Worm (Caenorhabditis elegans) whole organism, L4 larva: ENCODE data around the gene rle-1.

ENCODE experiments used
- D1046.2 ChIP-seq: fragments of 200-800 bp; sonication (Bioruptor generic); IDR thresholded peaks from 2 replicates; pipeline ENCODE4 v1.3.6; 2022; ENCODE audit warnings: missing genetic modification characterization, missing compliant biosample characterization
- F10B5.3 ChIP-seq: sonication (generic microtip); optimal IDR thresholded peaks from 2 replicates; lab custom pipeline; 2016; ENCODE audit warnings: mild to moderate bottlenecking, missing genetic modification characterization, missing compliant biosample characterization
- F26F4.8 ChIP-seq: fragments of 200-800 bp; sonication (Bioruptor generic); conservative IDR thresholded peaks from 2 replicates; pipeline ENCODE4 v1.3.6; 2022; ENCODE audit warnings: missing genetic modification characterization, missing compliant biosample characterization
- F49E8.2 ChIP-seq: sonication (generic microtip); optimal IDR thresholded peaks from 2 replicates; lab custom pipeline; 2016; ENCODE audit warnings: missing compliant biosample characterization, mild to moderate bottlenecking, missing genetic modification characterization, borderline replicate concordance
- R02D3.7 ChIP-seq: fragments of 150-350 bp; sonication (generic microtip); optimal IDR thresholded peaks from 3 replicates; lab custom pipeline; 2014; ENCODE audit warnings: missing biosample characterization, missing genetic modification characterization
- T26A8.4 ChIP-seq: fragments of 200-800 bp; sonication (Bioruptor generic); IDR thresholded peaks from 2 replicates; pipeline ENCODE4 v1.3.6; 2022; ENCODE audit warnings: missing genetic modification characterization, missing compliant biosample characterization
- Y105C5A.15 ChIP-seq: fragments of 200-800 bp; sonication (Bioruptor generic); IDR thresholded peaks from 2 replicates; pipeline ENCODE4 v1.3.6; 2022; ENCODE audit warnings: missing genetic modification characterization, missing compliant biosample characterization
- Y48G9A.11 ChIP-seq: fragments of 200-800 bp; sonication (Bioruptor generic); IDR thresholded peaks from 2 replicates; pipeline ENCODE4 v1.3.6; 2022; ENCODE audit warnings: missing genetic modification reagents, missing genetic modification characterization, missing compliant biosample characterization
- Y5F2A.4 ChIP-seq: fragments of 200-800 bp; sonication (Bioruptor generic); optimal IDR thresholded peaks from 2 replicates; lab custom pipeline; 2018; ENCODE audit warnings: mild to moderate bottlenecking, missing genetic modification characterization, missing compliant biosample characterization
- Y75B8A.6 ChIP-seq: fragments of 200-800 bp; sonication (Bioruptor generic); IDR thresholded peaks from 2 replicates; pipeline ENCODE4 v1.3.6; 2022; ENCODE audit warnings: missing genetic modification reagents, missing genetic modification characterization, missing compliant biosample characterization
- aha-1 ChIP-seq: fragments of 150-350 bp; peaks from one replicate; lab custom pipeline; 2014; ENCODE audit warnings: missing biosample characterization, missing genetic modification characterization
- ama-1 ChIP-seq: fragments of 150-350 bp; optimal IDR thresholded peaks from 2 replicates; lab custom pipeline; 2014; ENCODE audit warnings: inconsistent platforms, mixed read lengths
- arid-1 ChIP-seq: fragments of 200-800 bp; sonication (Bioruptor generic); conservative IDR thresholded peaks from 2 replicates; pipeline ENCODE4 v1.3.6; 2022; ENCODE audit warnings: missing genetic modification reagents, missing genetic modification characterization, missing compliant biosample characterization
- ceh-20 ChIP-seq: fragments of 200-800 bp; sonication (Bioruptor generic); IDR thresholded peaks from 2 replicates; pipeline ENCODE4 v1.3.6; 2022; ENCODE audit warnings: missing genetic modification reagents, missing genetic modification characterization, missing compliant biosample characterization
- ceh-28 ChIP-seq: fragments of 150-350 bp; optimal IDR thresholded peaks from 2 replicates; lab custom pipeline; 2014; ENCODE audit warnings: missing biosample characterization, missing genetic modification reagents, missing genetic modification characterization
- ceh-32 ChIP-seq: sonication (generic microtip); optimal IDR thresholded peaks from 2 replicates; lab custom pipeline; 2016; ENCODE audit warnings: mild to moderate bottlenecking, missing genetic modification characterization, missing compliant biosample characterization; ENCODE audit not compliant: poor library complexity
- daf-8 ChIP-seq: fragments of 200-800 bp; sonication (Bioruptor generic); IDR thresholded peaks from 2 replicates; pipeline ENCODE4 v1.3.6; 2022; ENCODE audit warnings: missing genetic modification characterization, missing compliant biosample characterization
- dmd-8 ChIP-seq: fragments of 200-800 bp; sonication (Bioruptor generic); IDR thresholded peaks from 2 replicates; pipeline ENCODE4 v1.3.6; 2022; ENCODE audit warnings: missing genetic modification characterization, missing compliant biosample characterization
- dmd-9 ChIP-seq: fragments of 200-800 bp; sonication (Bioruptor generic); IDR thresholded peaks from 2 replicates; pipeline ENCODE4 v1.3.6; 2022; ENCODE audit warnings: missing genetic modification reagents, missing genetic modification characterization, missing compliant biosample characterization
- dpl-1 ChIP-seq: fragments of 150-350 bp; optimal IDR thresholded peaks from 2 replicates; lab custom pipeline; 2014; ENCODE audit warnings: missing biosample characterization, missing genetic modification reagents, missing genetic modification characterization
- fos-1 ChIP-seq: fragments of 150-350 bp; optimal IDR thresholded peaks from 2 replicates; lab custom pipeline; 2014; ENCODE audit warnings: missing biosample characterization, missing genetic modification characterization
- gei-8 ChIP-seq: fragments of 200-800 bp; sonication (Bioruptor generic); optimal IDR thresholded peaks from 2 replicates; lab custom pipeline; 2018; ENCODE audit warnings: mild to moderate bottlenecking, missing genetic modification characterization, missing compliant biosample characterization
- hlh-30 ChIP-seq: sonication (generic microtip); optimal IDR thresholded peaks from 2 replicates; lab custom pipeline; 2017; ENCODE audit warnings: antibody characterized with exemption, mild to moderate bottlenecking, missing genetic modification characterization, missing compliant biosample characterization; ENCODE audit not compliant: insufficient read depth
- jun-1 ChIP-seq: fragments of 150-350 bp; optimal IDR thresholded peaks from 2 replicates; lab custom pipeline; 2014; ENCODE audit warnings: missing biosample characterization, missing genetic modification reagents, missing genetic modification characterization
- lim-7 ChIP-seq: fragments of 200-800 bp; sonication (Bioruptor generic); IDR thresholded peaks from 2 replicates; pipeline ENCODE4 v1.3.6; 2022; ENCODE audit warnings: missing genetic modification characterization, missing compliant biosample characterization
- lin-1 ChIP-seq: fragments of 200-800 bp; sonication (Bioruptor generic); IDR thresholded peaks from 2 replicates; pipeline ENCODE4 v1.3.6; 2022; ENCODE audit warnings: missing genetic modification reagents, missing genetic modification characterization, missing compliant biosample characterization
- lin-13 ChIP-seq: fragments of 150-350 bp; optimal IDR thresholded peaks from 2 replicates; lab custom pipeline; 2014; ENCODE audit warnings: missing biosample characterization, missing genetic modification reagents, missing genetic modification characterization
- lin-29 ChIP-seq: fragments of 200-800 bp; sonication (Bioruptor generic); IDR thresholded peaks from 2 replicates; pipeline ENCODE4 v1.3.6; 2022; ENCODE audit warnings: missing genetic modification reagents, missing genetic modification characterization, missing compliant biosample characterization
- lin-39 ChIP-seq: fragments of 150-350 bp; optimal IDR thresholded peaks from 2 replicates; lab custom pipeline; 2014; ENCODE audit warnings: missing biosample characterization, missing genetic modification reagents, missing genetic modification characterization
- lsy-2 ChIP-seq, 2 experiments: fragments of 150-350 bp in 1 of 2; sonication (generic microtip) in 1 of 2; optimal IDR thresholded peaks; 2 replicates each; lab custom pipeline; 2014 to 2017; ENCODE audit warnings: missing biosample characterization in 2 of 2, missing genetic modification characterization in 2 of 2
- madf-5 ChIP-seq, 2 experiments: fragments of 200-800 bp; sonication (Bioruptor generic); IDR thresholded peaks; 2 replicates each; pipeline ENCODE4 v1.3.6; 2022; ENCODE audit warnings: missing compliant biosample characterization in 2 of 2, missing genetic modification characterization in 2 of 2
- madf-9 ChIP-seq: fragments of 200-800 bp; sonication (Bioruptor generic); conservative IDR thresholded peaks from 2 replicates; pipeline ENCODE4 v1.3.6; 2022; ENCODE audit warnings: missing genetic modification reagents, missing genetic modification characterization, missing compliant biosample characterization
- mep-1 ChIP-seq: fragments of 150-350 bp; sonication (generic microtip); optimal IDR thresholded peaks from 3 replicates; lab custom pipeline; 2014; ENCODE audit warnings: missing biosample characterization, missing genetic modification characterization
- mxl-2 ChIP-seq: fragments of 200-800 bp; sonication (Bioruptor generic); conservative IDR thresholded peaks from 2 replicates; pipeline ENCODE4 v1.3.6; 2022; ENCODE audit warnings: missing genetic modification reagents, missing genetic modification characterization, missing compliant biosample characterization
- mxl-3 ChIP-seq: fragments of 200-800 bp; sonication (Bioruptor generic); optimal IDR thresholded peaks from 2 replicates; lab custom pipeline; 2018; ENCODE audit warnings: mild to moderate bottlenecking, missing genetic modification characterization, missing compliant biosample characterization
- nhr-10 ChIP-seq: fragments of 150-350 bp; optimal IDR thresholded peaks from 2 replicates; lab custom pipeline; 2014; ENCODE audit warnings: missing biosample characterization, missing genetic modification characterization
- nhr-111 ChIP-seq: fragments of 200-800 bp; sonication (Bioruptor generic); optimal IDR thresholded peaks from 2 replicates; lab custom pipeline; 2018; ENCODE audit warnings: mild to moderate bottlenecking, missing genetic modification characterization, missing compliant biosample characterization
- nhr-28 ChIP-seq: fragments of 150-350 bp; optimal IDR thresholded peaks from 2 replicates; lab custom pipeline; 2014; ENCODE audit warnings: missing biosample characterization, missing genetic modification characterization
- nhr-41 ChIP-seq: fragments of 200-800 bp; sonication (Bioruptor generic); IDR thresholded peaks from 2 replicates; pipeline ENCODE4 v1.3.6; 2022; ENCODE audit warnings: missing genetic modification reagents, missing genetic modification characterization, missing compliant biosample characterization
- nhr-42 ChIP-seq: fragments of 200-800 bp; sonication (Bioruptor generic); IDR thresholded peaks from 2 replicates; pipeline ENCODE4 v1.3.6; 2022; ENCODE audit warnings: missing genetic modification characterization, missing compliant biosample characterization
- php-3 ChIP-seq: fragments of 200-800 bp; sonication (Bioruptor generic); IDR thresholded peaks from 2 replicates; pipeline ENCODE4 v1.3.6; 2022; ENCODE audit warnings: missing genetic modification reagents, missing genetic modification characterization, missing compliant biosample characterization
- pqm-1 ChIP-seq: sonication (generic microtip); optimal IDR thresholded peaks from 2 replicates; lab custom pipeline; 2017; ENCODE audit warnings: missing biosample characterization, missing genetic modification characterization
- rbr-2 ChIP-seq: sonication (generic microtip); optimal IDR thresholded peaks from 2 replicates; lab custom pipeline; 2016; ENCODE audit warnings: missing genotype, missing genetic modification characterization, missing compliant biosample characterization
- saeg-2 ChIP-seq: fragments of 200-800 bp; sonication (Bioruptor generic); IDR thresholded peaks from 2 replicates; pipeline ENCODE4 v1.3.6; 2022; ENCODE audit warnings: missing genetic modification reagents, missing genetic modification characterization, missing compliant biosample characterization
- sdz-12 ChIP-seq: fragments of 200-800 bp; sonication (Bioruptor generic); optimal IDR thresholded peaks from 2 replicates; lab custom pipeline; 2018; ENCODE audit warnings: mild to moderate bottlenecking, missing genetic modification characterization, missing compliant biosample characterization
- snpc-4 ChIP-seq: fragments of 150-350 bp; optimal IDR thresholded peaks from 2 replicates; lab custom pipeline; 2014; ENCODE audit warnings: missing biosample characterization, missing genetic modification characterization
- spr-1 ChIP-seq: sonication (generic microtip); optimal IDR thresholded peaks from 2 replicates; lab custom pipeline; 2016; ENCODE audit warnings: mild to moderate bottlenecking, missing genetic modification characterization, missing compliant biosample characterization
- unc-130 ChIP-seq: sonication (generic microtip); optimal IDR thresholded peaks from 2 replicates; lab custom pipeline; 2016; ENCODE audit warnings: missing genetic modification reagents, missing genetic modification characterization, missing compliant biosample characterization
- zip-2 ChIP-seq: fragments of 150-350 bp; optimal IDR thresholded peaks from 2 replicates; lab custom pipeline; 2014; ENCODE audit warnings: missing biosample characterization, missing genetic modification characterization
- ztf-11 ChIP-seq: fragments of 150-350 bp; optimal IDR thresholded peaks from 2 replicates; lab custom pipeline; 2014; ENCODE audit warnings: missing biosample characterization, missing genetic modification characterization

Gene rle-1

DNA sequence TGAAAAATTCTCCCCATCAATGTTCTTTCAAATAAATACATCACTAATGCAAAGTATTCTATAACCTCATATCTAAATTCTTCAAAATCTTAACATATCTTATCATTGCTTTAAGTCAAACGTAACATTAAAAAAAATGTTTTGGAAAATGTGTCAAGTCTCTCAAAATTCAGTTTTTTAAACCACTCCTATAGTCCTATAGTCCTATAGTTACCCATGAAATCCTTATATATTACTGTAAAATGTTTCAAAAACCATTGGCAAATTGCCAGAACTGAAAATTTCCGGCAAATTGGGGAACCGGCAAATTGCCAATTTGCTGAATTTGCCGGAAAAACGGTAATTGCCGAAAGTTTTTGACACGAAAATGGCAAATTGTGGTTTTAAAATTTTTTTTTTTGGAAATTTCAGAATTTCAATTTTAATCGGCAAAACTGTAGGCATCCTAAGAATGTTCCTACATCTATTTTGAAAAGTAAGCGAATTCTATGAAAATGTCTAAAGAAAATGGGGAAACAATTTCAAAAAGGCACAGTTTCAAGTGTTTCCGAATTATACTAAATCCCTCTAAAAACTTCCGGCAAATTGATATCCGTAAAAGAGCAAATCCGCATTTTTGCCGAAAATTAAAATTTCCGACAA is 31.6 kb upstream of the rle-1 start:
- no peak for TF ChIP-seq nhr-41 (GFP tag; lab: Robert Waterston, UW)
- TF ChIP-seq ama-1 (lab: Kevin White, UChicago) = no peak
- peak; percentile 38 for TF ChIP-seq mep-1 (tag; lab: Kevin White, UChicago)
- peak; percentile 68 for TF ChIP-seq aha-1 (tag; lab: Kevin White, UChicago)
- no peak for TF ChIP-seq dmd-8
- TF ChIP-seq Y105C5A.15 (GFP tag; lab: Robert Waterston, UW) = no peak
- no peak for TF ChIP-seq F26F4.8 (GFP tag; lab: Robert Waterston, UW)
- TF ChIP-seq php-3 = no peak
- no peak for TF ChIP-seq nhr-111 (GFP tag; lab: Kevin White, UChicago)
- TF ChIP-seq R02D3.7 = no peak
- no peak for TF ChIP-seq Y5F2A.4 (GFP tag; lab: Kevin White, UChicago)
- TF ChIP-seq ceh-28 (tag; lab: Kevin White, UChicago) = no peak
- TF ChIP-seq hlh-30 (tag; lab: Kevin White, UChicago) = no peak
- TF ChIP-seq spr-1 (tag; lab: Kevin White, UChicago) = no peak

- TF ChIP-seq pqm-1 (tag; lab: Kevin White, UChicago) (no peak), saeg-2 (GFP tag; lab: Robert Waterston, UW) (no peak), F49E8.2 (no peak), madf-5 (GFP tag; IDR thresholded peaks at IDR 0.05; lab: Robert Waterston, UW) (no peak), dpl-1 (GFP tag; lab: Kevin White, UChicago) (peak; percentile 18), aha-1 (tag; lab: Kevin White, UChicago) (peak; percentile 100), hlh-30 (tag; lab: Kevin White, UChicago) (peak; percentile 40), mxl-3 (GFP tag; lab: Kevin White, UChicago) (no peak), lin-29 (GFP tag; lab: Robert Waterston, UW) (no peak), lim-7 (GFP tag; lab: Robert Waterston, UW) (no peak), ceh-32 (tag; lab: Kevin White, UChicago) (no peak), mxl-2 (GFP tag; lab: Robert Waterston, UW) (no peak), T26A8.4 (GFP tag; lab: Robert Waterston, UW) (no peak), madf-9 (no peak), nhr-42 (GFP tag; lab: Robert Waterston, UW) (no peak), daf-8 (GFP tag; lab: Robert Waterston, UW) (no peak), nhr-10 (tag; lab: Kevin White, UChicago) (no peak), ztf-11 (tag; lab: Kevin White, UChicago) (no peak), dmd-9 (GFP tag; lab: Robert Waterston, UW) (no peak), ceh-20 (GFP tag; lab: Robert Waterston, UW) (no peak), snpc-4 (no peak), rbr-2 (tag; lab: Kevin White, UChicago) (peak; percentile 13), Y48G9A.11 (GFP tag; lab: Robert Waterston, UW) (no peak), Y75B8A.6 (GFP tag; lab: Robert Waterston, UW) (no peak), sdz-12 (GFP tag; lab: Kevin White, UChicago) (no peak), unc-130 (no peak), zip-2 (tag; lab: Kevin White, UChicago) (no peak), jun-1 (no peak), nhr-28 (tag; lab: Kevin White, UChicago) (no peak), F10B5.3 (no peak), Y5F2A.4 (GFP tag; lab: Kevin White, UChicago) (no peak), lin-39 (tag; lab: Kevin White, UChicago) (no peak), lin-1 (GFP tag; lab: Robert Waterston, UW) (no peak), mep-1 (tag; lab: Kevin White, UChicago) (peak; percentile 50), lin-13 (GFP tag; lab: Kevin White, UChicago) (no peak), lsy-2 (tag; optimal IDR thresholded peaks at IDR 0.05; lab: Kevin White, UChicago) (peak in 1 of 2 experiments; percentile 48), gei-8 (GFP tag; lab: Kevin White, UChicago) (no peak), fos-1 (tag; lab: Kevin White, UChicago) (no peak), D1046.2 (no peak), spr-1 (tag; lab: Kevin White, UChicago) (no peak), arid-1 (GFP tag; lab: Robert Waterston, UW) (no peak)
These were observed 30.9 kb upstream of the rle-1 start for ce11 chrIII:10905112-10905511.
